Worm (Caenorhabditis elegans): ENCODE measurements around the gene grl-13.

grl-13 gene

DNA sequence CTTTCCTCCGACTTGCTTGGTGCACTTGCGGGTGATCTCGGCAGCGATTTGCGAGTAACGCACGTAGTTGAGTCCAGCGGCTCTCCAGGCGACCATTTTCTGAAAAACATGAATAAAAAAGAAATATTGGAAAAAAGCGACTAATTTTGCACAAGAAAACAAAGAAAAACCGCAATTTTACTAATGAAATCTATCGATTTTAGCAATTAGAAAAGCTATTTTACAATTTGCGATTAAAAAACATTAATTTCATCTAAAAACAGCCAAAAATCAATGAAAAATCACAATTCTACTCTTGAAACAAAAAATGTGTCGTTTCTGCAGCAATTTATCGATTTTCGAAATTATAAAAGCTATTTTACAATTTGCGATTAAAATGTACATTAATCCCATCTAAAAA is 18.1 kb downstream of the grl-13 start, which contains the start of gene hpo-18:
TSS of gene hpo-18 (minus strand) at position 101 of the 400 bp plus-strand sequence.
- TF ChIP-seq hlh-1 (tag; optimal IDR thresholded peaks at IDR 0.05) (no peak), nhr-2 (tag; optimal IDR thresholded peaks at IDR 0.05) (no peak), mls-2 (tag; optimal IDR thresholded peaks at IDR 0.05) (no peak), sem-2 (GFP tag; optimal IDR thresholded peaks at IDR 0.05) (no peak), ztf-11 (tag; optimal IDR thresholded peaks at IDR 0.05) (no peak), ceh-39 (tag; optimal IDR thresholded peaks at IDR 0.05) (no peak), lsy-2 (tag; optimal IDR thresholded peaks at IDR 0.05) (no peak), pha-4 (tag; optimal IDR thresholded peaks at IDR 0.05) (no peak), blmp-1 (tag; optimal IDR thresholded peaks at IDR 0.05) (no peak), drap-1 (GFP tag; optimal IDR thresholded peaks at IDR 0.05) (no peak), unc-120 (tag; optimal IDR thresholded peaks at IDR 0.05; ENCODE audit: poor library complexity, severe bottlenecking) (no peak), mep-1 (tag; optimal IDR thresholded peaks at IDR 0.05) (no peak), mab-5 (tag; optimal IDR thresholded peaks at IDR 0.05) (no peak)

- no peak for TF ChIP-seq lin-13 (tag; optimal IDR thresholded peaks at IDR 0.05)
- TF ChIP-seq lin-32 (GFP tag; optimal IDR thresholded peaks at IDR 0.05): no peak
- TF ChIP-seq nhr-28 (tag; optimal IDR thresholded peaks at IDR 0.05): no peak
- no peak for TF ChIP-seq zip-8 (tag; optimal IDR thresholded peaks at IDR 0.05)
- TF ChIP-seq ces-1 (GFP tag; optimal IDR thresholded peaks at IDR 0.05): no peak
- no peak for TF ChIP-seq ztf-11 (tag; optimal IDR thresholded peaks at IDR 0.05)
- no peak for TF ChIP-seq sem-2 (GFP tag; optimal IDR thresholded peaks at IDR 0.05)
- no peak for TF ChIP-seq snpc-4 (tag; optimal IDR thresholded peaks at IDR 0.05)
- no peak for TF ChIP-seq unc-62 (GFP tag; optimal IDR thresholded peaks at IDR 0.05)
- no peak for TF ChIP-seq elt-3 (tag; optimal IDR thresholded peaks at IDR 0.05)
- TF ChIP-seq M03D4.4 (tag; optimal IDR thresholded peaks at IDR 0.05): no peak
- TF ChIP-seq mls-2 (tag; optimal IDR thresholded peaks at IDR 0.05): no peak
These were observed 18.7 kb downstream of the grl-13 start, which contains the start of gene figl-1 for ce11 chrV:4345714-4346113. Gene figl-1, minus strand, starts transcription at chrV:4345999.

ce11 chrV:4341736-4342135 is 22.7 kb downstream of the grl-13 start:
- TF ChIP-seq zip-8 (tag; optimal IDR thresholded peaks at IDR 0.05): no peak
- TF ChIP-seq elt-1 (tag; optimal IDR thresholded peaks at IDR 0.05; ENCODE audit: borderline replicate concordance, insufficient read depth): no peak
- TF ChIP-seq unc-120 (tag; optimal IDR thresholded peaks at IDR 0.05; ENCODE audit: poor library complexity, severe bottlenecking): no peak
- TF ChIP-seq ztf-11 (tag; optimal IDR thresholded peaks at IDR 0.05): no peak
- no peak for TF ChIP-seq mab-5 (tag; optimal IDR thresholded peaks at IDR 0.05)
- TF ChIP-seq nhr-28 (tag; optimal IDR thresholded peaks at IDR 0.05): no peak
- no peak for TF ChIP-seq sptf-1 (tag; optimal IDR thresholded peaks at IDR 0.05)
- no peak for TF ChIP-seq ceh-43 (GFP tag; optimal IDR thresholded peaks at IDR 0.05)
- no peak for TF ChIP-seq cnd-1 (tag; optimal IDR thresholded peaks at IDR 0.05)
- TF ChIP-seq mls-2 (tag; optimal IDR thresholded peaks at IDR 0.05): no peak
- TF ChIP-seq unc-62 (GFP tag; optimal IDR thresholded peaks at IDR 0.05): no peak
- no peak for TF ChIP-seq tbx-8 (GFP tag; optimal IDR thresholded peaks at IDR 0.05)
- no peak for TF ChIP-seq elt-3 (tag; optimal IDR thresholded peaks at IDR 0.05)
- no peak for TF ChIP-seq ces-1 (GFP tag; optimal IDR thresholded peaks at IDR 0.05)
- TF ChIP-seq lin-32 (GFP tag; optimal IDR thresholded peaks at IDR 0.05): no peak
- TF ChIP-seq mep-1 (tag; optimal IDR thresholded peaks at IDR 0.05): no peak
- no peak for TF ChIP-seq nhr-12 (tag; optimal IDR thresholded peaks at IDR 0.05)

DNA sequence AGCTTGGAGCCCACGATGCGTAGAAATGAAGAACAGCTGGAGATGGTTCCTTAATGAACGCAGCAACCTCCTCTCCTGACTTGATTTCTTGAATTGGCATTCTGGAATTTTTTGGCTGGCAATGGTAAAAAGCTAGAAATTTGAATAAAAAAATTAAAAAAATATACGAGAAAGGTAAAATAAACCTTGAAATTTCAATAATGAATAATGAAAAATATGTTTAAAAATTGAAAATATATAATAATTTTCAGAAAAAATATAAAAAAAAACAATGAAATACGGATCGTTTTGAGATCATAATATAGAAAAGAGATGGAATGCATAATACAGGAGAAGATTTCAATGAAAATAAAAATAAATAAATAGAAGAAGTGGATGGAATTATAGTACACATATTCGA is 23.2 kb downstream of the grl-13 start, which contains the start of gene glrx-3:
TSS of gene glrx-3 (minus strand) at position 101 of the 400 bp plus-strand sequence.
- no peak for TF ChIP-seq ceh-39 (tag; optimal IDR thresholded peaks at IDR 0.05)
- no peak for TF ChIP-seq M03D4.4 (tag; optimal IDR thresholded peaks at IDR 0.05)
- no peak for TF ChIP-seq nhr-2 (tag; optimal IDR thresholded peaks at IDR 0.05)

- no peak for TF ChIP-seq snpc-4 (tag; optimal IDR thresholded peaks at IDR 0.05)
- TF ChIP-seq ham-2 (GFP tag; optimal IDR thresholded peaks at IDR 0.05): no peak
- no peak for TF ChIP-seq nhr-76 (tag; optimal IDR thresholded peaks at IDR 0.05)
- no peak for TF ChIP-seq nhr-28 (tag; optimal IDR thresholded peaks at IDR 0.05)
- no peak for TF ChIP-seq tbx-8 (GFP tag; optimal IDR thresholded peaks at IDR 0.05)
- TF ChIP-seq lsy-2 (tag; optimal IDR thresholded peaks at IDR 0.05): no peak
- no peak for TF ChIP-seq mep-1 (tag; optimal IDR thresholded peaks at IDR 0.05)
- TF ChIP-seq zip-8 (tag; optimal IDR thresholded peaks at IDR 0.05): no peak
- TF ChIP-seq lin-13 (tag; optimal IDR thresholded peaks at IDR 0.05): no peak
- TF ChIP-seq cnd-1 (tag; optimal IDR thresholded peaks at IDR 0.05): no peak
- TF ChIP-seq sptf-1 (tag; optimal IDR thresholded peaks at IDR 0.05): no peak
- no peak for TF ChIP-seq lin-32 (GFP tag; optimal IDR thresholded peaks at IDR 0.05)
- no peak for TF ChIP-seq blmp-1 (tag; optimal IDR thresholded peaks at IDR 0.05)
- TF ChIP-seq ceh-39 (tag; optimal IDR thresholded peaks at IDR 0.05): no peak
- TF ChIP-seq nhr-237 (tag; optimal IDR thresholded peaks at IDR 0.05): no peak
- no peak for TF ChIP-seq ces-1 (GFP tag; optimal IDR thresholded peaks at IDR 0.05)
- TF ChIP-seq mls-2 (tag; optimal IDR thresholded peaks at IDR 0.05): no peak
These were observed 24.9 kb downstream of the grl-13 start for ce11 chrV:4339479-4339878.

Data from whole organism, mixed stage, embryonic.